Worm (Caenorhabditis elegans): Measurements from ENCODE around the gene tps-1.

tps-1 gene

DNA sequence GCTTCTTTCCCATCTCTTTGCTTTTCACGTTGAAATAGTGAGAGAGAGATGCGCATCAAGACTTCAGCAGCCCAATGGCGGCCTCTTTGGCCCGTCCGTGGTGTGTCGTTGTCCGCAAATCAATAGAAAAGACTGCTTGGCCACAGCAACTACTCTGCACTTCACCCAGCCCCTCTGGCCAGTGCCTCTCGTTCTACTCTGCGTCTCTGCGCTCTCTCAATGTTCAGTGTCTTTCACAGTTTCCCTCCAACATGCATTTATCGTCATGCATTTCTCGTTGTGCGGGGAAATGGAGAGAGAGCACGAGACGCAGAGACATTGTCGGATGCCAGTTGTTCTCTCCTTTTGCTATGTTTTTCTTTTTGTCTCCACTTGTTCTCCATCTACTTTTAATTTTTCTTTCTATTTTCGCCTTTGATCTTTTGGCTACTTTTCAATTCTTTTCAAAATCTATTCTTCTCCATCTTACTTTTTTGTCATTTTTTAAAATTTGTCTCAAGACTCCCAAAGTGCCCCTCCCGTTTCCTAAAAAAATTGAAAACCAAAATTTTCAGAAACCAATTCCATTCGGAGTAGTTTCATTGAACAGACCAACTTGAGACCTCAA is 39.3 kb upstream of the tps-1 start, which contains the start of gene nhr-1:
Gene nhr-1, plus strand, starts transcription at position 557 of the 607 bp plus-strand sequence.
- TF ChIP-seq ceh-28 (tag; optimal IDR thresholded peaks at IDR 0.05) (peak; percentile 52), ces-1 (GFP tag; optimal IDR thresholded peaks at IDR 0.05) (no peak), hlh-11 (tag; optimal IDR thresholded peaks at IDR 0.05) (peak; percentile 96), lim-7 (GFP tag; IDR thresholded peaks at IDR 0.05) (peak; percentile 57; the same call in 1 of the 2 replicates), daf-16 (GFP tag; optimal IDR thresholded peaks at IDR 0.05) (peak in 1 of 2 experiments; percentile 85), daf-16 (tag; optimal IDR thresholded peaks at IDR 0.05) (peak; percentile 71), set-16 (GFP tag; IDR thresholded peaks at IDR 0.05) (peak; percentile 79), ceh-44 (GFP tag; IDR thresholded peaks at IDR 0.05) (no peak), ama-1 (optimal IDR thresholded peaks at IDR 0.05) (no peak), ztf-11 (tag; optimal IDR thresholded peaks at IDR 0.05) (no peak), snpc-4 (tag; optimal IDR thresholded peaks at IDR 0.05) (no peak), tag-97 (GFP tag; IDR thresholded peaks at IDR 0.05) (no peak), Y105C5A.15 (GFP tag; IDR thresholded peaks at IDR 0.05) (no peak), daf-19 (GFP tag; conservative IDR thresholded peaks at IDR 0.05) (0 out of 2 replicates have a peak, but pooled peaks have one; percentile 35), mes-2 (tag; optimal IDR thresholded peaks at IDR 0.05; ENCODE audit: poor library complexity, severe bottlenecking) (peak; percentile 68), tra-1 (GFP tag; IDR thresholded peaks at IDR 0.05) (peak; percentile 88), fos-1 (tag; optimal IDR thresholded peaks at IDR 0.05) (no peak), egl-27 (tag; optimal IDR thresholded peaks at IDR 0.05) (no peak), jun-1 (tag; optimal IDR thresholded peaks at IDR 0.05) (no peak), nhr-48 (tag; optimal IDR thresholded peaks at IDR 0.05) (peak; percentile 82), F37D6.2 (tag; optimal IDR thresholded peaks at IDR 0.05) (peak; percentile 72), dpl-1 (GFP tag; optimal IDR thresholded peaks at IDR 0.05) (peak; percentile 34), ceh-32 (tag; optimal IDR thresholded peaks at IDR 0.05; ENCODE audit: poor library complexity) (no peak), hlh-30 (tag; optimal IDR thresholded peaks at IDR 0.05; ENCODE audit: insufficient read depth) (peak; percentile 95), zfp-2 (tag; optimal IDR thresholded peaks at IDR 0.05) (no peak), unc-130 (GFP tag; optimal IDR thresholded peaks at IDR 0.05) (no peak), madf-5 (GFP tag; IDR thresholded peaks at IDR 0.05) (no peak), lin-29 (GFP tag; IDR thresholded peaks at IDR 0.05) (no peak), vab-7 (GFP tag; IDR thresholded peaks at IDR 0.05) (0 out of 2 replicates have a peak, but pooled peaks have one; percentile 19), dmd-6 (GFP tag; IDR thresholded peaks at IDR 0.05) (peak; percentile 92), nhr-76 (tag; optimal IDR thresholded peaks at IDR 0.05) (peak; percentile 29), unc-62 (GFP tag; optimal IDR thresholded peaks at IDR 0.05 in 1 of 2) (peak in 1 of 2 experiments; percentile 100), unc-62 (tag; optimal IDR thresholded peaks at IDR 0.05) (no peak), gei-8 (GFP tag; optimal IDR thresholded peaks at IDR 0.05) (peak; percentile 81), F10B5.3 (tag; optimal IDR thresholded peaks at IDR 0.05) (peak; percentile 40), saeg-2 (GFP tag; IDR thresholded peaks at IDR 0.05) (0 out of 2 replicates have a peak, but pooled peaks have one; percentile 49), nhr-77 (tag; optimal IDR thresholded peaks at IDR 0.05) (peak; percentile 82), madf-9 (GFP tag; conservative IDR thresholded peaks at IDR 0.05) (peak; percentile 62; the same call in 1 of the 2 replicates), T26A8.4 (GFP tag; IDR thresholded peaks at IDR 0.05) (peak; percentile 72; the same call in 1 of the 2 replicates), zfp-3 (GFP tag; conservative IDR thresholded peaks at IDR 0.05) (no peak), ceh-62 (tag; optimal IDR thresholded peaks at IDR 0.05) (no peak), zip-11 (GFP tag; IDR thresholded peaks at IDR 0.05) (no peak), D1046.2 (GFP tag; IDR thresholded peaks at IDR 0.05) (no peak), ZK337.2 (GFP tag; IDR thresholded peaks at IDR 0.05) (no peak), pqm-1 (tag; optimal IDR thresholded peaks at IDR 0.05) (peak; percentile 14), egl-43 (GFP tag; IDR thresholded peaks at IDR 0.05) (peak; percentile 75), nhr-41 (GFP tag; IDR thresholded peaks at IDR 0.05) (no peak), Y75B8A.6 (GFP tag; IDR thresholded peaks at IDR 0.05) (no peak), mep-1 (tag; optimal IDR thresholded peaks at IDR 0.05) (peak; percentile 94), lin-38 (GFP tag; IDR thresholded peaks at IDR 0.05) (peak; percentile 34), mxl-3 (GFP tag; optimal IDR thresholded peaks at IDR 0.05) (peak; percentile 92)

Data from whole organism, L4 larva.